Worm (Caenorhabditis elegans) whole organism, L4/young adult: ENCODE data around the gene R09A1.3.

Experiments
- W03F9.2 ChIP-seq: fragments of 150-350 bp; optimal IDR thresholded peaks from 2 replicates; lab custom pipeline; 2014; ENCODE audit warnings: missing biosample characterization, missing genetic modification characterization
- dao-5 ChIP-seq: sonication (generic microtip); optimal IDR thresholded peaks from 2 replicates; lab custom pipeline; 2016; ENCODE audit warnings: missing genotype, missing genetic modification characterization, moderate library complexity, missing compliant biosample characterization
- him-1 ChIP-seq: sonication (generic microtip); optimal IDR thresholded peaks from 2 replicates; lab custom pipeline; 2016; ENCODE audit warnings: missing genotype, missing genetic modification reagents, missing genetic modification characterization, missing compliant biosample characterization

The R09A1.3 gene

ce11 chrV:982281-982756 lies 44.6 kb downstream of the R09A1.3 start, which contains the start of the genes Y50D4C.12 and unc-34:
Y50D4C.12 (plus strand) TSS chrV:982581.
unc-34 (plus strand) TSS chrV:982706.
- TF ChIP-seq W03F9.2 (tag; lab: Kevin White, UChicago): no peak
- TF ChIP-seq him-1 (tag; lab: Kevin White, UChicago): no peak
- TF ChIP-seq dao-5 (tag; lab: Kevin White, UChicago): no peak

- TF ChIP-seq him-1 (tag; lab: Kevin White, UChicago) (no peak), dao-5 (tag; lab: Kevin White, UChicago) (no peak), W03F9.2 (tag; lab: Kevin White, UChicago) (no peak)
These were observed 47.2 kb downstream of the R09A1.3 start for ce11 chrV:979698-980097.

ce11 chrV:978617-979016 lies 48.3 kb downstream of the R09A1.3 start:
- no peak for TF ChIP-seq him-1 (tag; lab: Kevin White, UChicago)
- no peak for TF ChIP-seq dao-5 (tag; lab: Kevin White, UChicago)
- TF ChIP-seq W03F9.2 (tag; lab: Kevin White, UChicago): no peak

- TF ChIP-seq him-1 (tag; lab: Kevin White, UChicago) (no peak), dao-5 (tag; lab: Kevin White, UChicago) (no peak), W03F9.2 (tag; lab: Kevin White, UChicago) (no peak)
These were observed 49.0 kb downstream of the R09A1.3 start for ce11 chrV:977853-978252.

ce11 chrV:976498-977063 lies 50.3 kb downstream of the R09A1.3 start:
- no peak for TF ChIP-seq W03F9.2 (tag; lab: Kevin White, UChicago)
- TF ChIP-seq dao-5 (tag; lab: Kevin White, UChicago): no peak
- no peak for TF ChIP-seq him-1 (tag; lab: Kevin White, UChicago)

- TF ChIP-seq W03F9.2 (tag; lab: Kevin White, UChicago): no peak
- TF ChIP-seq him-1 (tag; lab: Kevin White, UChicago): peak; percentile 79
- no peak for TF ChIP-seq dao-5 (tag; lab: Kevin White, UChicago)
These were observed 51.7 kb downstream of the R09A1.3 start for ce11 chrV:975184-975583.
